Fruit fly (Drosophila melanogaster) whole organism, embryonic: Measurements from ENCODE around the gene CG33110.

Experiments used
- Atf-2 ChIP-seq: fragments of 200-800 bp; sonication (Bioruptor generic); optimal IDR thresholded peaks from 2 replicates; lab custom pipeline; 2016; ENCODE audit warnings: missing biosample characterization, missing genetic modification characterization
- CG14014 ChIP-seq: fragments of 200-800 bp; sonication (Bioruptor generic); IDR thresholded peaks from 2 replicates; pipeline ENCODE4 v1.3.6; 2022; ENCODE audit warnings: missing biosample characterization, missing genetic modification characterization
- CG18011 ChIP-seq: fragments of 200-800 bp; sonication (Bioruptor generic); optimal IDR thresholded peaks from 2 replicates; lab custom pipeline; 2017; ENCODE audit warnings: missing biosample characterization, missing genetic modification characterization, mild to moderate bottlenecking, moderate library complexity, missing genotype
- CG7357 ChIP-seq: fragments of 200-800 bp; sonication (Bioruptor generic); IDR thresholded peaks from 3 replicates; pipeline ENCODE4 v1.3.6; 2022; ENCODE audit warnings: missing biosample characterization, missing genetic modification characterization
- CkIIα-i1 ChIP-seq: fragments of 200-800 bp; sonication (Bioruptor generic); IDR thresholded peaks from 2 replicates; pipeline ENCODE4 v1.3.6; 2022; ENCODE audit warnings: missing biosample characterization, missing genetic modification characterization
- Hr51 ChIP-seq, 2 experiments: fragments of 200-800 bp; sonication (Bioruptor generic); optimal IDR thresholded peaks; 2 replicates in 1 of 2; 3 replicates in 1 of 2; lab custom pipeline; 2016 to 2018; ENCODE audit warnings: missing biosample characterization in 2 of 2, missing genetic modification characterization in 2 of 2, mild to moderate bottlenecking in 1 of 2, moderate library complexity in 1 of 2
- Jarid2 ChIP-seq: fragments of 200-800 bp; sonication (Bioruptor generic); optimal IDR thresholded peaks from 3 replicates; lab custom pipeline; 2017; ENCODE audit warnings: mild to moderate bottlenecking, missing biosample characterization, missing genetic modification reagents, missing genetic modification characterization
- NC2α ChIP-seq: fragments of 200-800 bp; sonication (Bioruptor generic); optimal IDR thresholded peaks from 2 replicates; lab custom pipeline; 2016; ENCODE audit warnings: missing biosample characterization, missing genetic modification characterization
- en ChIP-seq: fragments of 200-800 bp; sonication (Bioruptor generic); optimal IDR thresholded peaks from 2 replicates; lab custom pipeline; 2016; ENCODE audit warnings: missing biosample characterization, missing genetic modification characterization
- pan ChIP-seq, 4 experiments: fragments of >200 bp in 3 of 4; fragments of 200-800 bp in 1 of 4; sonication (Bioruptor generic) in 1 of 4; optimal IDR thresholded peaks in 3 of 4; IDR thresholded peaks in 1 of 4; 2 replicates each; pipeline versions ENCODE4 v1.3.6 to Lab custom; 2017 to 2022; ENCODE audit warnings: missing biosample characterization in 2 of 4, missing genetic modification characterization in 2 of 4, mixed read lengths in 1 of 4
- pb ChIP-seq: fragments of 200-800 bp; sonication (Bioruptor generic); optimal IDR thresholded peaks from 3 replicates; lab custom pipeline; 2016; ENCODE audit warnings: missing biosample characterization, missing genetic modification characterization
- tio ChIP-seq: fragments of 200-800 bp; sonication (Bioruptor generic); optimal IDR thresholded peaks from 2 replicates; lab custom pipeline; 2017; ENCODE audit warnings: missing biosample characterization, missing genetic modification characterization, inconsistent platforms

dm6 chr3R:22527192-22527591 lies 42.8 kb upstream of the CG33110 start:
- TF ChIP-seq CG18011 (GFP tag; lab: Kevin White, UChicago) (no peak), en (GFP tag; lab: Kevin White, UChicago) (no peak), Jarid2 (GFP tag; lab: Kevin White, UChicago) (no peak), pan (optimal IDR thresholded peaks at IDR 0.05; lab: Kevin White, UChicago) (no peak), pan (GFP tag; optimal IDR thresholded peaks at IDR 0.05 in 1 of 2, IDR thresholded peaks at IDR 0.05 in 1 of 2) (no peak), pb (GFP tag; lab: Kevin White, UChicago) (no peak), CkIIα-i1 (GFP tag; lab: Robert Waterston, UW) (no peak), NC2α (GFP tag; lab: Kevin White, UChicago) (no peak), CG14014 (GFP tag; lab: Robert Waterston, UW) (no peak), CG7357 (GFP tag; lab: Robert Waterston, UW) (no peak), Atf-2 (GFP tag; lab: Kevin White, UChicago) (no peak), tio (no peak), Hr51 (GFP tag; optimal IDR thresholded peaks at IDR 0.05; lab: Kevin White, UChicago) (no peak)
